Worm (Caenorhabditis elegans): ENCODE measurements around the gene T07A9.12.

The T07A9.12 gene

ce11 chrIV:410420-410891, at the start of gene T07A9.12 (continued):
- no peak for TF ChIP-seq T23F11.4 (GFP tag; optimal IDR thresholded peaks at IDR 0.05)
- peak; percentile 82 for TF ChIP-seq fax-1 (tag; optimal IDR thresholded peaks at IDR 0.05)
- peak; percentile 99 for TF ChIP-seq ceh-31 (tag; optimal IDR thresholded peaks at IDR 0.05)
- TF ChIP-seq tbx-2 (tag; optimal IDR thresholded peaks at IDR 0.05): peak; percentile 91
- no peak for TF ChIP-seq odd-2 (tag; optimal IDR thresholded peaks at IDR 0.05)
- no peak for TF ChIP-seq ceh-22 (tag; optimal IDR thresholded peaks at IDR 0.05)
- no peak for TF ChIP-seq hlh-13 (GFP tag; optimal IDR thresholded peaks at IDR 0.05)
- TF ChIP-seq ceh-2 (tag; optimal IDR thresholded peaks at IDR 0.05): peak; percentile 88
- TF ChIP-seq tbx-7 (tag; optimal IDR thresholded peaks at IDR 0.05): peak; percentile 84
- no peak for TF ChIP-seq sdc-2 (tag; optimal IDR thresholded peaks at IDR 0.05)
- no peak for TF ChIP-seq gmeb-2 (tag; optimal IDR thresholded peaks at IDR 0.05)
- TF ChIP-seq unc-55 (GFP tag; optimal IDR thresholded peaks at IDR 0.05): peak; percentile 19
- no peak for TF ChIP-seq K02D7.2 (tag; optimal IDR thresholded peaks at IDR 0.05)
- TF ChIP-seq hlh-15 (tag; optimal IDR thresholded peaks at IDR 0.05): peak; percentile 62
- no peak for TF ChIP-seq nhr-232 (tag; optimal IDR thresholded peaks at IDR 0.05)
- TF ChIP-seq pros-1 (tag; optimal IDR thresholded peaks at IDR 0.05): no peak
- TF ChIP-seq unc-42 (tag; optimal IDR thresholded peaks at IDR 0.05): peak; percentile 59

- TF ChIP-seq ceh-18 (tag; optimal IDR thresholded peaks at IDR 0.05) (peak; percentile 16), unc-55 (GFP tag; optimal IDR thresholded peaks at IDR 0.05) (peak; percentile 11), fax-1 (tag; optimal IDR thresholded peaks at IDR 0.05) (no peak), hlh-30 (tag; optimal IDR thresholded peaks at IDR 0.05; ENCODE audit: insufficient read depth) (peak; percentile 28)
These were observed 45.7 kb upstream of the T07A9.12 start for ce11 chrIV:364983-365382.

DNA sequence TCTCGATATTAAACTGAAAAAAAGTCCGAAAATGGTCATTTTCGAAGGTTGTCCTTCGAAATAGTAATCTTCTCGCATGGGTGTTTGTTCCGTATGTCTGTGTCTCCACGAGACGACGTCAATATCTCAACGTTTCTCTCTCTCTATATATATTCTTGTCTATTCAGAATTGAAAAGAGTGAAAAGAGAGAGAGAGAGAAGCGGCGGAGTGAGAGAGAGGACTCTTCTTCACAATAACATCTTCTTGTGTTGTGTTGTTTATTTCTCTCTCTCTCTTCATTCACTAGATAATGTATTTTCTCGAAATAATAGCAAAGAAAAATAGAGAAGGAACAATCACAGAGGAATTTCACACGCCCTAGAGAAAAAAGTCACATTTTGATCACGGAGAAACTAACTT, 44.3 kb upstream of the T07A9.12 start:
- peak; percentile 27 for TF ChIP-seq nfya-1 (tag; optimal IDR thresholded peaks at IDR 0.05)
- no peak for TF ChIP-seq pqm-1 (tag; optimal IDR thresholded peaks at IDR 0.05)
- TF ChIP-seq tbx-7 (tag; optimal IDR thresholded peaks at IDR 0.05): no peak
- TF ChIP-seq eyg-1 (tag; optimal IDR thresholded peaks at IDR 0.05): no peak
- peak; percentile 18 for TF ChIP-seq tbx-2 (tag; optimal IDR thresholded peaks at IDR 0.05)
- peak; percentile 53 for TF ChIP-seq unc-42 (tag; optimal IDR thresholded peaks at IDR 0.05)
- peak; percentile 73 for TF ChIP-seq unc-55 (GFP tag; optimal IDR thresholded peaks at IDR 0.05)
- TF ChIP-seq ztf-16 (tag; optimal IDR thresholded peaks at IDR 0.05): no peak
- no peak for TF ChIP-seq pros-1 (tag; optimal IDR thresholded peaks at IDR 0.05)
- TF ChIP-seq hlh-13 (GFP tag; optimal IDR thresholded peaks at IDR 0.05): no peak
- TF ChIP-seq fkh-6 (tag; optimal IDR thresholded peaks at IDR 0.05): no peak
- no peak for TF ChIP-seq T23F11.4 (GFP tag; optimal IDR thresholded peaks at IDR 0.05)
- peak; percentile 6 for TF ChIP-seq ceh-18 (tag; optimal IDR thresholded peaks at IDR 0.05)
- TF ChIP-seq ceh-31 (tag; optimal IDR thresholded peaks at IDR 0.05): peak; percentile 60
- no peak for TF ChIP-seq fkh-10 (GFP tag; optimal IDR thresholded peaks at IDR 0.05)

DNA sequence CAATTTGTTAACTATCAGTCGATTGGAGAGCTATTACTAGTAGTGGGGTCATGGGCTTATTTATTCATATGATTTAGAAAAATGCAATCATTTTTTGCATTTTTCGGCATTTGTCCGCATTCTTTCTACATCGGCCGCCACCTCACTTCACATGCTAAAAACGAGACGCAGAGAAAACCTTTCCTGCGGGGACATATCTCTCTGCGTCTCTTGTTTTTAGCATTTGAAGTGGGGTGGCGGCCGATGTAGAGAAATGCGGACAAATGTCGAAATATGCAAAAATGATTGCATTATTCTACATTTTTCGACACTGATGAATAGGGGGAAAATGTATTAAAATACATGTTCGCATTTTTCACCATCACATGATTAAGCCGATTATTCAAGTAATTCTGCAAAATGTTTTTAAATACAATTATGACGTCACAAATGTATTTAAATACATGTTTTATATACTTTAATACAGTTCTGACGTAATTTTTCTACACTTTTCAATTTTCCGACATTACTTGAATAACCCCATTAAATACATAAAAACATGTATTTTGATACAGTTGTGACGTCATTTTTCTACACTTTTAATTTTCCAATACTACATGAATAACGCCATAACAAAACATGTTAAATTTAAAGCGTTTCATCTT, 38.4 kb upstream of the T07A9.12 start:
- no peak for TF ChIP-seq gmeb-2 (tag; optimal IDR thresholded peaks at IDR 0.05)
- TF ChIP-seq unc-86 (tag; optimal IDR thresholded peaks at IDR 0.05): no peak
- TF ChIP-seq unc-55 (GFP tag; optimal IDR thresholded peaks at IDR 0.05): no peak
- TF ChIP-seq ceh-31 (tag; optimal IDR thresholded peaks at IDR 0.05): peak; percentile 33
- TF ChIP-seq F13H6.1 (tag; optimal IDR thresholded peaks at IDR 0.05): no peak
- no peak for TF ChIP-seq ceh-2 (tag; optimal IDR thresholded peaks at IDR 0.05)
- TF ChIP-seq che-1 (tag; optimal IDR thresholded peaks at IDR 0.05): no peak
- TF ChIP-seq tbx-2 (tag; optimal IDR thresholded peaks at IDR 0.05): no peak

- no peak for TF ChIP-seq unc-3 (GFP tag; conservative IDR thresholded peaks at IDR 0.05)
- TF ChIP-seq unc-3 (tag; optimal IDR thresholded peaks at IDR 0.05): no peak
- no peak for TF ChIP-seq sox-2 (GFP tag; IDR thresholded peaks at IDR 0.05)
- TF ChIP-seq pros-1 (tag; optimal IDR thresholded peaks at IDR 0.05): no peak
- TF ChIP-seq C08G9.2 (tag; optimal IDR thresholded peaks at IDR 0.05): no peak
- no peak for TF ChIP-seq dve-1 (tag; optimal IDR thresholded peaks at IDR 0.05)
- no peak for TF ChIP-seq ceh-14 (tag; optimal IDR thresholded peaks at IDR 0.05)
- TF ChIP-seq ceh-30 (tag; optimal IDR thresholded peaks at IDR 0.05): no peak
- no peak for TF ChIP-seq hlh-8 (tag; optimal IDR thresholded peaks at IDR 0.05)
- TF ChIP-seq hlh-6 (tag; optimal IDR thresholded peaks at IDR 0.05): no peak
- no peak for TF ChIP-seq hlh-13 (GFP tag; optimal IDR thresholded peaks at IDR 0.05)
- no peak for TF ChIP-seq unc-42 (tag; optimal IDR thresholded peaks at IDR 0.05)
- no peak for TF ChIP-seq nhr-232 (tag; optimal IDR thresholded peaks at IDR 0.05)
These were observed 36.7 kb upstream of the T07A9.12 start for ce11 chrIV:373963-374362.
